Worm (Caenorhabditis elegans) whole organism, midembryonic: ENCODE data around the gene Y48A6B.14.

Experiments
- T22C8.4 ChIP-seq: fragments of 200-800 bp; sonication (Bioruptor generic); IDR thresholded peaks from 2 replicates; pipeline ENCODE4 v1.3.6; 2022; ENCODE audit warnings: missing genetic modification characterization, missing compliant biosample characterization
- cog-1 ChIP-seq: sonication (generic microtip); optimal IDR thresholded peaks from 2 replicates; lab custom pipeline; 2016; ENCODE audit warnings: missing genetic modification characterization, missing compliant biosample characterization
- flt-1 ChIP-seq: fragments of 200-800 bp; sonication (Bioruptor generic); IDR thresholded peaks from 2 replicates; pipeline ENCODE4 v1.3.6; 2022; ENCODE audit warnings: missing genetic modification characterization, missing compliant biosample characterization
- klf-2 ChIP-seq: fragments of 200-800 bp; sonication (Bioruptor generic); conservative IDR thresholded peaks from 2 replicates; pipeline ENCODE4 v1.3.6; 2022; ENCODE audit warnings: missing genetic modification reagents, missing genetic modification characterization, missing compliant biosample characterization
- ref-1 ChIP-seq: fragments of 200-800 bp; sonication (Bioruptor generic); conservative IDR thresholded peaks from 2 replicates; pipeline ENCODE4 v1.3.6; 2022; ENCODE audit warnings: missing genetic modification reagents, missing genetic modification characterization, missing compliant biosample characterization
- tab-1 ChIP-seq: fragments of 200-800 bp; sonication (Bioruptor generic); IDR thresholded peaks from 2 replicates; pipeline ENCODE4 v1.3.6; 2022; ENCODE audit warnings: missing genetic modification characterization, missing compliant biosample characterization
- ztf-29 ChIP-seq: fragments of 200-800 bp; sonication (Bioruptor generic); IDR thresholded peaks from 2 replicates; pipeline ENCODE4 v1.3.6; 2022; ENCODE audit warnings: missing genetic modification reagents, missing genetic modification characterization, missing compliant biosample characterization

DNA sequence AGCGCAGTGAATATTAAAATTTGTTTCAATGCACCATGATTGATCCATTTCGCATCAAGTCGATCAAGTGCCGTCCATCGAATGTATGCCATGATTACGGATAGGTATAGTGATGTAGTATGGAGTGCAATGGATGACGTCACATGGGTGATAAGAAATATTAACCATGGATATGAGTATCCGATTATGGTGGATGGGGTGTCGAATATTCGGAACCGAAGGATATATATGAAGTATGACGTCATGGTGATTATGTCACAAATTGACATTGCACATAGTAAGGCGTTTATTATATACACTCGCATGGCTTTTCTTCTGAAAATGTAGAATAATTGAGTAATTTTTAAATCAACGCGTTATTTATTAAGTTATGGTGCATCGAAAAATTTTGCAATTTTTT is 37.3 kb upstream of the Y48A6B.14 start:
- no peak for TF ChIP-seq ztf-29 (GFP tag; lab: Robert Waterston, UW)
- no peak for TF ChIP-seq ref-1 (GFP tag; lab: Robert Waterston, UW)
- no peak for TF ChIP-seq tab-1
- TF ChIP-seq flt-1 (GFP tag; lab: Robert Waterston, UW) = no peak
- TF ChIP-seq klf-2 (GFP tag; lab: Robert Waterston, UW) = no peak
- TF ChIP-seq T22C8.4 (GFP tag; lab: Robert Waterston, UW) = no peak
- no peak for TF ChIP-seq cog-1 (tag; lab: Kevin White, UChicago)
